Worm (Caenorhabditis elegans) whole organism, midembryonic: ENCODE measurements around the gene cdr-4.

Experiments
- T22C8.4 ChIP-seq: fragments of 200-800 bp; sonication (Bioruptor generic); IDR thresholded peaks from 2 replicates; pipeline ENCODE4 v1.3.6; 2022; ENCODE audit warnings: missing genetic modification characterization, missing compliant biosample characterization
- cog-1 ChIP-seq: sonication (generic microtip); optimal IDR thresholded peaks from 2 replicates; lab custom pipeline; 2016; ENCODE audit warnings: missing genetic modification characterization, missing compliant biosample characterization
- ztf-23 ChIP-seq: fragments of 200-800 bp; sonication (Bioruptor generic); IDR thresholded peaks from 2 replicates; pipeline ENCODE4 v1.3.6; 2022; ENCODE audit warnings: missing genetic modification reagents, missing genetic modification characterization, missing compliant biosample characterization

- TF ChIP-seq cog-1 (no peak), ztf-23 (GFP tag; lab: Robert Waterston, UW) (no peak), T22C8.4 (no peak)
These were observed 31.2 kb downstream of the cdr-4 start, which contains the start of gene K01D12.1 for ce11 chrV:12377256-12377655.
